Worm (Caenorhabditis elegans) whole organism, L1 larva: Measurements from ENCODE around the gene msp-53.

Source experiments
- elt-3 ChIP-seq, 6 experiments: fragments of 150-350 bp in 1 of 6; sonication (generic microtip); optimal IDR thresholded peaks; 2 replicates each; lab custom pipeline; 2017 to 2018; ENCODE audit warnings: missing biosample characterization in 6 of 6, missing genetic modification characterization in 6 of 6, inconsistent platforms in 1 of 6
- lin-13 ChIP-seq: fragments of 150-350 bp; optimal IDR thresholded peaks from 2 replicates; lab custom pipeline; 2014; ENCODE audit warnings: missing biosample characterization, missing genetic modification reagents, missing genetic modification characterization
- pqm-1 ChIP-seq: sonication (generic microtip); optimal IDR thresholded peaks from 3 replicates; lab custom pipeline; 2017; ENCODE audit warnings: missing biosample characterization, missing genetic modification characterization
- snu-23 ChIP-seq: sonication (generic microtip); optimal IDR thresholded peaks from 2 replicates; lab custom pipeline; 2016; ENCODE audit warnings: missing genetic modification characterization, missing compliant biosample characterization
- sptf-1 ChIP-seq: fragments of 150-350 bp; optimal IDR thresholded peaks from 2 replicates; lab custom pipeline; 2014; ENCODE audit warnings: missing biosample characterization, missing genetic modification characterization

DNA sequence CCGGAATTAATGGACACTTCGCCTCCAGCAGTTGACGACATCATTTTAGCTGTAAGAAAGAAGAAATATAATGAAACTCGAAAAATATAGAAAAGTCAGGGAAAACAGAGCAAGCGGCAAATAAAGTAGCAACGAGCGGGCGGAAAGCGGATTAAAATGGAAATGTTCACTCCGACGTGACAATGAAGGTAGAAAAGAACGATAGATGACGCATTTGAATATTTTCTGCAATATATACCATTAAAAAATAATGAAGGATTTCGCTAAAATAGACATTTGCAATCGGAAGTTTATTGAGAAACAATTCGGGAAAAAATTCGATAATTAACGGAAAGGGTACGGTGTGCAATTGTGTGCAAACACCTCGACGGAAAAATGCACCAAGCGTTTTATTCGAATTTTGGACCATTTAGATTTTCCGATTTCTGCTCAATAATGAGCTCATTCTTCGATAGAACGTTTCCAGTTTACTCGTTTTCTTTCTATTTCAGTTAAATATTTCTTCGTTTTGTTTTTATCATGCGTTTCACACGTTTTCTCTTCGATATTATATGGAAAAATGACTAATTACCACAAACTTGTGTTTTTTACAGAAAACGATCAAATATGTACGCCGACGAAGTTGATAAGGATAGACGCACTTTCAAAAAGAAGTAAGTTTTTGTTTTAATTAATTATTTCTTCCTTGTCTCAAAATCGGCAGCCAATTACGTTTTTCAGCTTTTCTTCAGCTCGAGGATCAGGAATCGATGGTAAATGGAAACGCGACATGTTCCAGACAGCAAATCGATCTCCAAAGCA is 26.3 kb upstream of the msp-53 start, which contains the start of the genes snpn-1 and C02B10.4:
- TF ChIP-seq elt-3 (tag; optimal IDR thresholded peaks at IDR 0.05; lab: Kevin White, UChicago): no peak
- peak; percentile 77 for TF ChIP-seq snu-23 (GFP tag; lab: Kevin White, UChicago)
- TF ChIP-seq lin-13 (GFP tag; lab: Kevin White, UChicago): peak; percentile 23
- no peak for TF ChIP-seq sptf-1 (tag; lab: Kevin White, UChicago)
- TF ChIP-seq pqm-1 (tag; lab: Kevin White, UChicago): no peak
